Worm (Caenorhabditis elegans): ENCODE results near the gene F20C5.7.

ce11 chrIV:8769539-8769938 lies 24.0 kb upstream of the F20C5.7 start, which contains the start of gene F20C5.5:
- TF ChIP-seq ama-1 (optimal IDR thresholded peaks at IDR 0.05) (no peak), ceh-13 (GFP tag; optimal IDR thresholded peaks at IDR 0.05) (no peak), sea-1 (GFP tag; conservative IDR thresholded peaks at IDR 0.05) (no peak), ets-7 (tag; optimal IDR thresholded peaks at IDR 0.05) (no peak), hmbx-1 (tag; optimal IDR thresholded peaks at IDR 0.05) (no peak), scrt-1 (GFP tag; IDR thresholded peaks at IDR 0.05) (no peak), hnd-1 (tag; optimal IDR thresholded peaks at IDR 0.05) (no peak), hmg-4 (GFP tag; optimal IDR thresholded peaks at IDR 0.05) (no peak)

Measured in whole organism, early embryonic.